Worm (Caenorhabditis elegans): ENCODE results near the gene pigb-1.

DNA sequence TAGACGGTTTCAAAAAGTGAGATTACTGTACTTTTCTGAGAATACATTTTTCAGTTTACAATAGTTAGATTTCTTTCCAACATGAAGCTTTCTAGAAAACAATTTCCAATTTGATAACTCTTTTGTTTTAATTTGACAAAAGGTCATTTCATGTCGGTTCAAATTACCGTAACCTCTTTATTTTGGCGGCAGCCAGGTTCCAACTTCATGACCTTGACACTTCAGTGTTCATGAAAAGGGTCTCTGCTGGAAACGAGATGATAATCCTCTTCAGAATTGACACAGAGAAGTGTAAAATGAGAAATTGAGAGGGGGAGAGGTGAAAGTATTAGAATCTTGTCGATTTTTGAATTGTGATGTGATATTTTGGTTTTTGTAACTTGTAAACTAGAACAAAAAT is 28.6 kb upstream of the pigb-1 start:
- TF ChIP-seq ZK546.5 (tag; optimal IDR thresholded peaks at IDR 0.05) (no peak), R02D3.7 (tag; optimal IDR thresholded peaks at IDR 0.05) (no peak), lin-13 (GFP tag; optimal IDR thresholded peaks at IDR 0.05) (no peak), dmd-4 (tag; optimal IDR thresholded peaks at IDR 0.05) (no peak), zag-1 (tag; optimal IDR thresholded peaks at IDR 0.05) (no peak), lin-39 (tag; optimal IDR thresholded peaks at IDR 0.05) (no peak), skn-1 (tag; optimal IDR thresholded peaks at IDR 0.05) (no peak), fos-1 (tag; optimal IDR thresholded peaks at IDR 0.05) (no peak), ceh-82 (tag; optimal IDR thresholded peaks at IDR 0.05) (no peak), nhr-77 (tag; optimal IDR thresholded peaks at IDR 0.05) (no peak), unc-39 (tag; optimal IDR thresholded peaks at IDR 0.05) (no peak), aly-2 (tag; optimal IDR thresholded peaks at IDR 0.05) (no peak)

All from whole organism, L2 larva.